Worm (Caenorhabditis elegans) whole organism, young adult: ENCODE data around the gene F32D8.5.

Source experiments
- B0019.2 ChIP-seq: fragments of 200-800 bp; sonication (Bioruptor generic); conservative IDR thresholded peaks from 2 replicates; pipeline ENCODE4 v1.3.6; 2022; ENCODE audit warnings: missing genetic modification reagents, missing genetic modification characterization, missing compliant biosample characterization
- B0261.1 ChIP-seq: sonication (generic microtip); optimal IDR thresholded peaks from 2 replicates; lab custom pipeline; 2016; ENCODE audit warnings: mild to moderate bottlenecking, missing genetic modification characterization, moderate library complexity, missing compliant biosample characterization
- B0336.3 ChIP-seq: fragments of 200-800 bp; sonication (Bioruptor generic); IDR thresholded peaks from 2 replicates; pipeline ENCODE4 v1.3.6; 2022; ENCODE audit warnings: missing genetic modification characterization, missing compliant biosample characterization
- F10E7.11 ChIP-seq: sonication (generic microtip); optimal IDR thresholded peaks from 2 replicates; lab custom pipeline; 2017; ENCODE audit warnings: mild to moderate bottlenecking, missing genetic modification characterization, moderate library complexity, missing compliant biosample characterization
- F22D6.2 ChIP-seq: sonication (generic microtip); optimal IDR thresholded peaks from 2 replicates; lab custom pipeline; 2016; ENCODE audit warnings: mild to moderate bottlenecking, missing genetic modification characterization, missing compliant biosample characterization
- F57A8.1 ChIP-seq: fragments of 200-800 bp; sonication (Bioruptor generic); optimal IDR thresholded peaks from 2 replicates; lab custom pipeline; 2018; ENCODE audit warnings: mild to moderate bottlenecking, missing genetic modification characterization, moderate library complexity, missing compliant biosample characterization
- K12H6.12 ChIP-seq: fragments of 200-800 bp; sonication (Bioruptor generic); optimal IDR thresholded peaks from 2 replicates; lab custom pipeline; 2018; ENCODE audit warnings: mild to moderate bottlenecking, missing genetic modification characterization, missing compliant biosample characterization
- Y53F4B.3 ChIP-seq: fragments of 200-800 bp; sonication (Bioruptor generic); IDR thresholded peaks from 2 replicates; pipeline ENCODE4 v1.3.6; 2022; ENCODE audit warnings: missing genetic modification reagents, missing genetic modification characterization, missing compliant biosample characterization
- Y56A3A.18 ChIP-seq: fragments of 200-800 bp; sonication (Bioruptor generic); IDR thresholded peaks from 2 replicates; pipeline ENCODE4 v1.3.6; 2022; ENCODE audit warnings: missing genetic modification reagents, missing genetic modification characterization, missing compliant biosample characterization
- Y67H2A.10 ChIP-seq: fragments of 200-800 bp; sonication (Bioruptor generic); conservative IDR thresholded peaks from 2 replicates; pipeline ENCODE4 v1.3.6; 2022; ENCODE audit warnings: missing genetic modification reagents, missing genetic modification characterization, missing compliant biosample characterization
- ZK185.1 ChIP-seq: sonication (generic microtip); optimal IDR thresholded peaks from 2 replicates; lab custom pipeline; 2016; ENCODE audit warnings: mild to moderate bottlenecking, missing genetic modification characterization, missing compliant biosample characterization; ENCODE audit not compliant: poor library complexity, severe bottlenecking
- akir-1 ChIP-seq: fragments of 200-800 bp; sonication (Bioruptor generic); optimal IDR thresholded peaks from 2 replicates; lab custom pipeline; 2018; ENCODE audit warnings: mild to moderate bottlenecking, missing genetic modification characterization, moderate library complexity, missing compliant biosample characterization
- attf-3 ChIP-seq: fragments of 200-800 bp; sonication (Bioruptor generic); conservative IDR thresholded peaks from 2 replicates; pipeline ENCODE4 v1.3.6; 2022; ENCODE audit warnings: missing genetic modification reagents, missing genetic modification characterization, missing compliant biosample characterization
- attf-6 ChIP-seq: fragments of 200-800 bp; sonication (Bioruptor generic); IDR thresholded peaks from 2 replicates; pipeline ENCODE4 v1.3.6; 2022; ENCODE audit warnings: missing genetic modification reagents, missing genetic modification characterization, missing compliant biosample characterization
- bed-1 ChIP-seq: fragments of 200-800 bp; sonication (Bioruptor generic); IDR thresholded peaks from 2 replicates; pipeline ENCODE4 v1.3.6; 2022; ENCODE audit warnings: missing genetic modification reagents, missing genetic modification characterization, missing compliant biosample characterization
- bed-2 ChIP-seq: fragments of 200-800 bp; sonication (Bioruptor generic); IDR thresholded peaks from 2 replicates; pipeline ENCODE4 v1.3.6; 2022; ENCODE audit warnings: missing genetic modification reagents, missing genetic modification characterization, missing compliant biosample characterization
- cebp-1 ChIP-seq, 2 experiments: fragments of 200-800 bp in 1 of 2; sonication (Bioruptor generic) in 1 of 2; sonication (generic microtip) in 1 of 2; IDR thresholded peaks in 1 of 2; optimal IDR thresholded peaks in 1 of 2; 2 replicates each; pipeline versions ENCODE4 v1.3.6 to Lab custom; 2017 to 2022; ENCODE audit warnings: missing compliant biosample characterization in 2 of 2, missing genetic modification characterization in 2 of 2, mild to moderate bottlenecking in 1 of 2, missing genetic modification reagents in 1 of 2, moderate library complexity in 1 of 2
- ceh-100 ChIP-seq: fragments of 200-800 bp; sonication (Bioruptor generic); IDR thresholded peaks from 2 replicates; pipeline ENCODE4 v1.3.6; 2022; ENCODE audit warnings: missing genetic modification reagents, missing genetic modification characterization, missing compliant biosample characterization
- ceh-79 ChIP-seq: sonication (generic microtip); optimal IDR thresholded peaks from 2 replicates; lab custom pipeline; 2017; ENCODE audit warnings: mild to moderate bottlenecking, missing genetic modification characterization, missing compliant biosample characterization
- ceh-91 ChIP-seq: fragments of 200-800 bp; sonication (Bioruptor generic); IDR thresholded peaks from 2 replicates; pipeline ENCODE4 v1.3.6; 2022; ENCODE audit warnings: missing genetic modification reagents, missing genetic modification characterization, missing compliant biosample characterization
- chd-7 ChIP-seq: sonication (generic microtip); optimal IDR thresholded peaks from 2 replicates; lab custom pipeline; 2016; ENCODE audit warnings: mild to moderate bottlenecking, missing genetic modification characterization, moderate library complexity, missing compliant biosample characterization
- dpff-1 ChIP-seq: sonication (generic microtip); optimal IDR thresholded peaks from 2 replicates; lab custom pipeline; 2017; ENCODE audit warnings: mild to moderate bottlenecking, missing genetic modification characterization, missing compliant biosample characterization
- ets-4 ChIP-seq: fragments of 200-800 bp; sonication (Bioruptor generic); optimal IDR thresholded peaks from 2 replicates; lab custom pipeline; 2018; ENCODE audit warnings: mild to moderate bottlenecking, missing genetic modification characterization, missing compliant biosample characterization
- him-1 ChIP-seq: sonication (generic microtip); optimal IDR thresholded peaks from 2 replicates; lab custom pipeline; 2016; ENCODE audit warnings: missing genotype, missing genetic modification reagents, missing genetic modification characterization, missing compliant biosample characterization
- hlh-12 ChIP-seq: sonication (generic microtip); optimal IDR thresholded peaks from 2 replicates; lab custom pipeline; 2016; ENCODE audit warnings: missing genetic modification characterization, missing compliant biosample characterization
- hmg-20 ChIP-seq: fragments of 200-800 bp; sonication (Bioruptor generic); IDR thresholded peaks from 2 replicates; pipeline ENCODE4 v1.3.6; 2022; ENCODE audit warnings: missing genetic modification reagents, missing genetic modification characterization, missing compliant biosample characterization
- hrde-1 ChIP-seq: sonication (generic microtip); optimal IDR thresholded peaks from 2 replicates; lab custom pipeline; 2016; ENCODE audit warnings: missing genetic modification characterization, mild to moderate bottlenecking, missing compliant biosample characterization, moderate library complexity, missing genotype, missing genetic modification reagents, borderline replicate concordance
- hsf-1 ChIP-seq: fragments of 200-800 bp; sonication (Bioruptor generic); IDR thresholded peaks from 2 replicates; pipeline ENCODE4 v1.3.6; 2022; ENCODE audit warnings: missing genetic modification reagents, missing genetic modification characterization, missing compliant biosample characterization
- lin-40 ChIP-seq: sonication (generic microtip); optimal IDR thresholded peaks from 2 replicates; lab custom pipeline; 2016; ENCODE audit warnings: missing genetic modification characterization, mild to moderate bottlenecking, missing compliant biosample characterization, missing genotype, missing genetic modification reagents
- lin-54 ChIP-seq: fragments of 200-800 bp; sonication (Bioruptor generic); optimal IDR thresholded peaks from 2 replicates; lab custom pipeline; 2018; ENCODE audit warnings: mild to moderate bottlenecking, missing genetic modification characterization, missing compliant biosample characterization
- lsy-27 ChIP-seq: sonication (generic microtip); optimal IDR thresholded peaks from 2 replicates; lab custom pipeline; 2017; ENCODE audit warnings: missing genetic modification characterization, mild to moderate bottlenecking, missing compliant biosample characterization, antibody characterized with exemption, missing genotype, borderline replicate concordance; ENCODE audit not compliant: insufficient read depth
- madf-10 ChIP-seq: sonication (generic microtip); optimal IDR thresholded peaks from 2 replicates; lab custom pipeline; 2016; ENCODE audit warnings: mild to moderate bottlenecking, missing genetic modification characterization, missing compliant biosample characterization
- mel-28 ChIP-seq: sonication (generic microtip); optimal IDR thresholded peaks from 2 replicates; lab custom pipeline; 2016; ENCODE audit warnings: borderline replicate concordance, mild to moderate bottlenecking, missing genetic modification characterization, missing compliant biosample characterization
- mes-4 ChIP-seq: sonication (generic microtip); optimal IDR thresholded peaks from 2 replicates; lab custom pipeline; 2016; ENCODE audit warnings: missing genotype, missing genetic modification characterization, missing compliant biosample characterization
- mxl-1 ChIP-seq: sonication (generic microtip); optimal IDR thresholded peaks from 2 replicates; lab custom pipeline; 2016; ENCODE audit warnings: missing genetic modification characterization, missing compliant biosample characterization
- nfya-1 ChIP-seq: sonication (generic microtip); optimal IDR thresholded peaks from 2 replicates; lab custom pipeline; 2017; ENCODE audit warnings: antibody characterized with exemption, missing compliant biosample characterization, missing genetic modification characterization, borderline replicate concordance; ENCODE audit not compliant: insufficient read depth
- nfya-2 ChIP-seq: fragments of 200-800 bp; sonication (Bioruptor generic); IDR thresholded peaks from 2 replicates; pipeline ENCODE4 v1.3.6; 2022; ENCODE audit warnings: missing genetic modification reagents, missing genetic modification characterization, missing compliant biosample characterization
- nhr-120 ChIP-seq: fragments of 200-800 bp; sonication (Bioruptor generic); IDR thresholded peaks from 2 replicates; pipeline ENCODE4 v1.3.6; 2022; ENCODE audit warnings: missing genetic modification characterization, missing compliant biosample characterization
- nhr-27 ChIP-seq: fragments of 200-800 bp; sonication (Bioruptor generic); optimal IDR thresholded peaks from 2 replicates; lab custom pipeline; 2018; ENCODE audit warnings: mild to moderate bottlenecking, missing genetic modification characterization, moderate library complexity, missing compliant biosample characterization
- nhr-80 ChIP-seq: sonication (generic microtip); optimal IDR thresholded peaks from 2 replicates; lab custom pipeline; 2016; ENCODE audit warnings: missing genetic modification characterization, missing compliant biosample characterization
- nhr-90 ChIP-seq: sonication (generic microtip); optimal IDR thresholded peaks from 2 replicates; lab custom pipeline; 2016; ENCODE audit warnings: missing genotype, mild to moderate bottlenecking, missing genetic modification characterization, missing compliant biosample characterization
- pbrm-1 ChIP-seq: fragments of 200-800 bp; sonication (Bioruptor generic); IDR thresholded peaks from 2 replicates; pipeline ENCODE4 v1.3.6; 2022; ENCODE audit warnings: missing genetic modification reagents, missing genetic modification characterization, missing compliant biosample characterization
- rcor-1 ChIP-seq: fragments of 200-800 bp; sonication (Bioruptor generic); IDR thresholded peaks from 2 replicates; pipeline ENCODE4 v1.3.6; 2022; ENCODE audit warnings: missing genetic modification reagents, missing genetic modification characterization, missing compliant biosample characterization
- rpc-1 ChIP-seq, 2 experiments: fragments of 150-350 bp in 1 of 2; sonication (generic microtip) in 1 of 2; optimal IDR thresholded peaks; 2 replicates each; lab custom pipeline; 2014 to 2018; ENCODE audit warnings: missing biosample characterization in 1 of 2, missing genetic modification characterization in 1 of 2, missing genetic modification reagents in 1 of 2, missing genotype in 1 of 2
- snpc-4 ChIP-seq, 5 experiments: fragments of 150-350 bp in 1 of 5; sonication (generic microtip) in 4 of 5; optimal IDR thresholded peaks; 2 replicates each; lab custom pipeline; 2014 to 2018; ENCODE audit warnings: missing genetic modification characterization in 5 of 5, missing biosample characterization in 3 of 5, antibody characterized with exemption in 2 of 5, mild to moderate bottlenecking in 2 of 5, missing compliant biosample characterization in 2 of 5, missing genotype in 2 of 5, moderate library complexity in 2 of 5, missing genetic modification reagents in 1 of 5
- sptf-2 ChIP-seq: fragments of 200-800 bp; sonication (Bioruptor generic); optimal IDR thresholded peaks from 2 replicates; lab custom pipeline; 2018; ENCODE audit warnings: mild to moderate bottlenecking, missing genetic modification characterization, missing compliant biosample characterization
- ztf-18 ChIP-seq: sonication (generic microtip); optimal IDR thresholded peaks from 2 replicates; lab custom pipeline; 2016; ENCODE audit warnings: missing genotype, mild to moderate bottlenecking, missing genetic modification characterization, missing compliant biosample characterization

F32D8.5 gene

ce11 chrV:10858340-10858739, 36.3 kb upstream of the F32D8.5 start (continued):
- TF ChIP-seq nfya-1 (no peak), hrde-1 (tag; lab: Kevin White, UChicago) (no peak), bed-1 (GFP tag; lab: Robert Waterston, UW) (no peak), hmg-20 (no peak), cebp-1 (GFP tag; IDR thresholded peaks at IDR 0.05; lab: Robert Waterston, UW) (no peak), cebp-1 (tag; optimal IDR thresholded peaks at IDR 0.05; lab: Kevin White, UChicago) (peak; percentile 77), dpff-1 (tag; lab: Kevin White, UChicago) (no peak), lsy-27 (tag; lab: Kevin White, UChicago) (no peak), K12H6.12 (tag; lab: Kevin White, UChicago) (peak; percentile 86), attf-3 (GFP tag; lab: Robert Waterston, UW) (no peak), rpc-1 (optimal IDR thresholded peaks at IDR 0.05; lab: Kevin White, UChicago) (no peak), rpc-1 (tag; optimal IDR thresholded peaks at IDR 0.05; lab: Kevin White, UChicago) (no peak), snpc-4 (GFP tag; optimal IDR thresholded peaks at IDR 0.05; lab: Kevin White, UChicago) (no peak), snpc-4 (tag; optimal IDR thresholded peaks at IDR 0.05; lab: Kevin White, UChicago) (peak in 3 of 4 experiments; percentile 4 to 31 (median 8)), nfya-2 (GFP tag; lab: Robert Waterston, UW) (no peak), rcor-1 (GFP tag; lab: Robert Waterston, UW) (no peak), chd-7 (peak; percentile 80), nhr-90 (tag; lab: Kevin White, UChicago) (no peak), B0336.3 (GFP tag; lab: Robert Waterston, UW) (0 out of 2 replicates have a peak, but pooled peaks have one; percentile 52), ceh-91 (GFP tag; lab: Robert Waterston, UW) (no peak), nhr-80 (tag; lab: Kevin White, UChicago) (peak; percentile 14), mxl-1 (tag; lab: Kevin White, UChicago) (no peak), ceh-79 (tag; lab: Kevin White, UChicago) (no peak), hlh-12 (tag; lab: Kevin White, UChicago) (no peak), madf-10 (tag; lab: Kevin White, UChicago) (peak; percentile 57), sptf-2 (GFP tag; lab: Kevin White, UChicago) (no peak), pbrm-1 (GFP tag; lab: Robert Waterston, UW) (no peak), bed-2 (GFP tag; lab: Robert Waterston, UW) (no peak), B0261.1 (no peak), akir-1 (no peak), F22D6.2 (tag; lab: Kevin White, UChicago) (no peak), F10E7.11 (tag; lab: Kevin White, UChicago) (no peak), Y67H2A.10 (GFP tag; lab: Robert Waterston, UW) (no peak), mel-28 (tag; lab: Kevin White, UChicago) (no peak), attf-6 (no peak), ceh-100 (GFP tag; lab: Robert Waterston, UW) (no peak), ZK185.1 (tag; lab: Kevin White, UChicago) (no peak), lin-40 (tag; lab: Kevin White, UChicago) (peak; percentile 67), B0019.2 (no peak), Y56A3A.18 (GFP tag; lab: Robert Waterston, UW) (no peak), lin-54 (peak; percentile 52), hsf-1 (GFP tag; lab: Robert Waterston, UW) (no peak), nhr-120 (GFP tag; lab: Robert Waterston, UW) (no peak), mes-4 (tag; lab: Kevin White, UChicago) (no peak), nhr-27 (tag; lab: Kevin White, UChicago) (no peak), Y53F4B.3 (GFP tag; lab: Robert Waterston, UW) (no peak), ztf-18 (tag; lab: Kevin White, UChicago) (no peak), F57A8.1 (no peak), him-1 (tag; lab: Kevin White, UChicago) (no peak), ets-4 (GFP tag; lab: Kevin White, UChicago) (no peak)
